Worm (Caenorhabditis elegans) whole organism, young adult: Measurements from ENCODE around the gene zyg-9.

Experiments
- D2030.7 ChIP-seq: fragments of 200-800 bp; sonication (Bioruptor generic); IDR thresholded peaks from 2 replicates; pipeline ENCODE4 v1.3.6; 2022; ENCODE audit warnings: missing genetic modification reagents, missing genetic modification characterization, missing compliant biosample characterization
- F23B12.7 ChIP-seq: sonication (generic microtip); optimal IDR thresholded peaks from 2 replicates; lab custom pipeline; 2017; ENCODE audit warnings: missing genetic modification characterization, mild to moderate bottlenecking, missing compliant biosample characterization, antibody characterized with exemption, moderate library complexity; ENCODE audit not compliant: insufficient read depth
- F49E8.2 ChIP-seq: sonication (generic microtip); optimal IDR thresholded peaks from 3 replicates; lab custom pipeline; 2017; ENCODE audit warnings: missing genetic modification characterization, mild to moderate bottlenecking, missing compliant biosample characterization, antibody characterized with exemption, moderate library complexity; ENCODE audit not compliant: insufficient read depth
- F52B5.7 ChIP-seq: sonication (generic microtip); optimal IDR thresholded peaks from 2 replicates; lab custom pipeline; 2016; ENCODE audit warnings: mild to moderate bottlenecking, missing genetic modification characterization, missing compliant biosample characterization
- F55B11.4 ChIP-seq: sonication (generic microtip); optimal IDR thresholded peaks from 2 replicates; lab custom pipeline; 2016; ENCODE audit warnings: missing compliant biosample characterization, missing genetic modification characterization, borderline replicate concordance; ENCODE audit not compliant: insufficient read depth
- F57A8.1 ChIP-seq: fragments of 200-800 bp; sonication (Bioruptor generic); optimal IDR thresholded peaks from 2 replicates; lab custom pipeline; 2018; ENCODE audit warnings: mild to moderate bottlenecking, missing genetic modification characterization, moderate library complexity, missing compliant biosample characterization
- K12H6.12 ChIP-seq: fragments of 200-800 bp; sonication (Bioruptor generic); optimal IDR thresholded peaks from 2 replicates; lab custom pipeline; 2018; ENCODE audit warnings: mild to moderate bottlenecking, missing genetic modification characterization, missing compliant biosample characterization
- T07F8.4 ChIP-seq: sonication (generic microtip); optimal IDR thresholded peaks from 2 replicates; lab custom pipeline; 2016; ENCODE audit warnings: mild to moderate bottlenecking, missing genetic modification characterization, moderate library complexity, missing compliant biosample characterization
- T26A5.8 ChIP-seq: sonication (generic microtip); optimal IDR thresholded peaks from 2 replicates; lab custom pipeline; 2016; ENCODE audit warnings: missing genetic modification characterization, missing compliant biosample characterization
- Y56A3A.18 ChIP-seq: fragments of 200-800 bp; sonication (Bioruptor generic); IDR thresholded peaks from 2 replicates; pipeline ENCODE4 v1.3.6; 2022; ENCODE audit warnings: missing genetic modification reagents, missing genetic modification characterization, missing compliant biosample characterization
- Y79H2A.3 ChIP-seq: fragments of 200-800 bp; sonication (Bioruptor generic); conservative IDR thresholded peaks from 2 replicates; pipeline ENCODE4 v1.3.6; 2022; ENCODE audit warnings: missing genetic modification reagents, missing genetic modification characterization, missing compliant biosample characterization
- Y95B8A.8 ChIP-seq: fragments of 200-800 bp; sonication (Bioruptor generic); IDR thresholded peaks from 2 replicates; pipeline ENCODE4 v1.3.6; 2022; ENCODE audit warnings: missing genetic modification reagents, missing genetic modification characterization, missing compliant biosample characterization
- ZK185.1 ChIP-seq: sonication (generic microtip); optimal IDR thresholded peaks from 2 replicates; lab custom pipeline; 2016; ENCODE audit warnings: mild to moderate bottlenecking, missing genetic modification characterization, missing compliant biosample characterization; ENCODE audit not compliant: poor library complexity, severe bottlenecking
- aptf-2 ChIP-seq: fragments of 200-800 bp; sonication (Bioruptor generic); conservative IDR thresholded peaks from 2 replicates; pipeline ENCODE4 v1.3.6; 2022; ENCODE audit warnings: missing genetic modification reagents, missing genetic modification characterization, missing compliant biosample characterization
- attf-5 ChIP-seq: fragments of 200-800 bp; sonication (Bioruptor generic); optimal IDR thresholded peaks from 2 replicates; lab custom pipeline; 2018; ENCODE audit warnings: mild to moderate bottlenecking, missing genetic modification characterization, missing compliant biosample characterization
- attf-6 ChIP-seq: fragments of 200-800 bp; sonication (Bioruptor generic); IDR thresholded peaks from 2 replicates; pipeline ENCODE4 v1.3.6; 2022; ENCODE audit warnings: missing genetic modification reagents, missing genetic modification characterization, missing compliant biosample characterization
- ceh-27 ChIP-seq: fragments of 200-800 bp; sonication (Bioruptor generic); optimal IDR thresholded peaks from 2 replicates; lab custom pipeline; 2018; ENCODE audit warnings: mild to moderate bottlenecking, missing genetic modification characterization, moderate library complexity, missing compliant biosample characterization
- efl-1 ChIP-seq: fragments of 150-350 bp; optimal IDR thresholded peaks from 2 replicates; lab custom pipeline; 2014; ENCODE audit warnings: missing biosample characterization, missing genetic modification reagents, missing genetic modification characterization
- egrh-3 ChIP-seq: fragments of 200-800 bp; sonication (Bioruptor generic); IDR thresholded peaks from 2 replicates; pipeline ENCODE4 v1.3.6; 2022; ENCODE audit warnings: missing genetic modification reagents, missing genetic modification characterization, missing compliant biosample characterization
- ekl-4 ChIP-seq: fragments of 200-800 bp; sonication (Bioruptor generic); IDR thresholded peaks from 2 replicates; pipeline ENCODE4 v1.3.6; 2022; ENCODE audit warnings: missing genetic modification reagents, missing genetic modification characterization, missing compliant biosample characterization
- ets-4 ChIP-seq: fragments of 200-800 bp; sonication (Bioruptor generic); optimal IDR thresholded peaks from 2 replicates; lab custom pipeline; 2018; ENCODE audit warnings: mild to moderate bottlenecking, missing genetic modification characterization, missing compliant biosample characterization
- fkh-3 ChIP-seq: sonication (generic microtip); optimal IDR thresholded peaks from 2 replicates; lab custom pipeline; 2016; ENCODE audit warnings: mild to moderate bottlenecking, missing genetic modification characterization, missing compliant biosample characterization
- hlh-12 ChIP-seq: sonication (generic microtip); optimal IDR thresholded peaks from 2 replicates; lab custom pipeline; 2016; ENCODE audit warnings: missing genetic modification characterization, missing compliant biosample characterization
- hmg-1.2 ChIP-seq: fragments of 200-800 bp; sonication (Bioruptor generic); IDR thresholded peaks from 2 replicates; pipeline ENCODE4 v1.3.6; 2022; ENCODE audit warnings: missing genetic modification reagents, missing genetic modification characterization, missing compliant biosample characterization
- hrde-1 ChIP-seq: sonication (generic microtip); optimal IDR thresholded peaks from 2 replicates; lab custom pipeline; 2016; ENCODE audit warnings: missing genetic modification characterization, mild to moderate bottlenecking, missing compliant biosample characterization, moderate library complexity, missing genotype, missing genetic modification reagents, borderline replicate concordance
- lsy-27 ChIP-seq: sonication (generic microtip); optimal IDR thresholded peaks from 2 replicates; lab custom pipeline; 2017; ENCODE audit warnings: missing genetic modification characterization, mild to moderate bottlenecking, missing compliant biosample characterization, antibody characterized with exemption, missing genotype, borderline replicate concordance; ENCODE audit not compliant: insufficient read depth
- madf-8 ChIP-seq: fragments of 200-800 bp; sonication (Bioruptor generic); conservative IDR thresholded peaks from 2 replicates; pipeline ENCODE4 v1.3.6; 2022; ENCODE audit warnings: missing genetic modification reagents, missing genetic modification characterization, missing compliant biosample characterization
- nhr-80 ChIP-seq: sonication (generic microtip); optimal IDR thresholded peaks from 2 replicates; lab custom pipeline; 2016; ENCODE audit warnings: missing genetic modification characterization, missing compliant biosample characterization
- pha-4 ChIP-seq: fragments of 150-350 bp; sonication (generic microtip); optimal IDR thresholded peaks from 2 replicates; lab custom pipeline; 2014; ENCODE audit warnings: missing biosample characterization, missing genetic modification reagents, missing genetic modification characterization
- rec-8 ChIP-seq, 2 experiments: sonication (generic microtip); optimal IDR thresholded peaks; 2 replicates each; lab custom pipeline; 2016; ENCODE audit warnings: mild to moderate bottlenecking in 2 of 2, missing genetic modification characterization in 2 of 2, missing genetic modification reagents in 2 of 2, missing genotype in 2 of 2, missing biosample characterization in 1 of 2, missing compliant biosample characterization in 1 of 2, moderate library complexity in 1 of 2
- repo-1 ChIP-seq: sonication (generic microtip); optimal IDR thresholded peaks from 2 replicates; lab custom pipeline; 2017; ENCODE audit warnings: mild to moderate bottlenecking, missing genetic modification characterization, missing compliant biosample characterization
- snpc-1.1 ChIP-seq: sonication (generic microtip); optimal IDR thresholded peaks from 2 replicates; lab custom pipeline; 2017; ENCODE audit warnings: missing genetic modification characterization, mild to moderate bottlenecking, missing compliant biosample characterization, antibody characterized with exemption, moderate library complexity, missing genotype, missing genetic modification reagents; ENCODE audit not compliant: insufficient read depth
- snpc-4 ChIP-seq, 5 experiments: fragments of 150-350 bp in 1 of 5; sonication (generic microtip) in 4 of 5; optimal IDR thresholded peaks; 2 replicates each; lab custom pipeline; 2014 to 2018; ENCODE audit warnings: missing genetic modification characterization in 5 of 5, missing biosample characterization in 3 of 5, antibody characterized with exemption in 2 of 5, mild to moderate bottlenecking in 2 of 5, missing compliant biosample characterization in 2 of 5, missing genotype in 2 of 5, moderate library complexity in 2 of 5, missing genetic modification reagents in 1 of 5
- sptf-2 ChIP-seq: fragments of 200-800 bp; sonication (Bioruptor generic); optimal IDR thresholded peaks from 2 replicates; lab custom pipeline; 2018; ENCODE audit warnings: mild to moderate bottlenecking, missing genetic modification characterization, missing compliant biosample characterization
- tlf-1 ChIP-seq: fragments of 200-800 bp; sonication (Bioruptor generic); optimal IDR thresholded peaks from 2 replicates; lab custom pipeline; 2018; ENCODE audit warnings: mild to moderate bottlenecking, missing genetic modification characterization, missing compliant biosample characterization
- unc-62 ChIP-seq: fragments of 150-350 bp; optimal IDR thresholded peaks from 2 replicates; lab custom pipeline; 2014; ENCODE audit warnings: missing biosample characterization, missing genetic modification reagents, missing genetic modification characterization
- xnd-1 ChIP-seq: sonication (generic microtip); optimal IDR thresholded peaks from 2 replicates; lab custom pipeline; 2016; ENCODE audit warnings: missing genotype, missing genetic modification reagents, missing genetic modification characterization, missing compliant biosample characterization
- zim-3 ChIP-seq: sonication (generic microtip); optimal IDR thresholded peaks from 2 replicates; lab custom pipeline; 2017; ENCODE audit warnings: mild to moderate bottlenecking, missing genetic modification characterization, moderate library complexity, missing compliant biosample characterization
- ztf-3 ChIP-seq: fragments of 200-800 bp; sonication (Bioruptor generic); optimal IDR thresholded peaks from 2 replicates; lab custom pipeline; 2018; ENCODE audit warnings: mild to moderate bottlenecking, missing genetic modification characterization, missing compliant biosample characterization

Gene zyg-9

DNA sequence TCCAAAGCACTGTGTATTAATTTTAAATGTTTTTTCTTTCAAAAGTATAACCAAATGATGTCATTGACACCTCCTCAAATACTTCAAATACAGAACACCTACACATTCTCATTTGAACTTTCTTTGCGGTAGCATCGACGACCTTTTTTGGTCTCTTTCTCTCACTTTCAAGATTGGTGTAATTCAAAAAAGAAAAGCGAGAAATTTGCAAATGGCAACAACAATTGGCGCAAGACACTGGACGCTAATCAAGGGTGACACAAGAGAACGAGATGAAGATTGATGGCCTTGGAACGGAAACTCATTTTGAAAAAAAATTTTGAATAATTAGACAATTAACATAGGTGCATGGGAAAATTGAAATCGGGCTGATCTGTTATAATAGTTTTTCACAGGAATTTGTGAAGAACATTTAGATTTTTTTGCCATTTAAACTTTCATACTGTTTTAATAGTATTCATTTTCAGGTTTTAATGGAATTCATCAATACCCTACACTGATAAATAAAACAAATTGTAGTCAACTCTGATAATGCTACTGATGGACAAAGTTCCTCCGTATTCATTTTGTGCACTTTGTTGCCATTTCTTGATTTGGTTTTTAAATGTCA is 40.5 kb upstream of the zyg-9 start, which contains the start of gene fdgt-2:
Gene fdgt-2 (plus strand): TSS at position 560 of the 610 bp plus-strand sequence.
- TF ChIP-seq madf-8 (GFP tag; lab: Robert Waterston, UW) (no peak), tlf-1 (GFP tag; lab: Kevin White, UChicago) (no peak), attf-6 (GFP tag; lab: Robert Waterston, UW) (no peak), ZK185.1 (tag; lab: Kevin White, UChicago) (no peak), aptf-2 (GFP tag; lab: Robert Waterston, UW) (no peak), efl-1 (no peak), nhr-80 (no peak), Y56A3A.18 (GFP tag; lab: Robert Waterston, UW) (no peak), zim-3 (tag; lab: Kevin White, UChicago) (no peak)

- TF ChIP-seq attf-5 (GFP tag; lab: Kevin White, UChicago) (no peak), Y95B8A.8 (GFP tag; lab: Robert Waterston, UW) (no peak), repo-1 (tag; lab: Kevin White, UChicago) (no peak), Y79H2A.3 (no peak), sptf-2 (GFP tag; lab: Kevin White, UChicago) (no peak), xnd-1 (tag; lab: Kevin White, UChicago) (no peak), D2030.7 (GFP tag; lab: Robert Waterston, UW) (no peak), fkh-3 (tag; lab: Kevin White, UChicago) (no peak), hmg-1.2 (GFP tag; lab: Robert Waterston, UW) (no peak), T07F8.4 (tag; lab: Kevin White, UChicago) (no peak), hlh-12 (no peak)
These were observed 38.6 kb upstream of the zyg-9 start for ce11 chrII:8419015-8419414.

DNA sequence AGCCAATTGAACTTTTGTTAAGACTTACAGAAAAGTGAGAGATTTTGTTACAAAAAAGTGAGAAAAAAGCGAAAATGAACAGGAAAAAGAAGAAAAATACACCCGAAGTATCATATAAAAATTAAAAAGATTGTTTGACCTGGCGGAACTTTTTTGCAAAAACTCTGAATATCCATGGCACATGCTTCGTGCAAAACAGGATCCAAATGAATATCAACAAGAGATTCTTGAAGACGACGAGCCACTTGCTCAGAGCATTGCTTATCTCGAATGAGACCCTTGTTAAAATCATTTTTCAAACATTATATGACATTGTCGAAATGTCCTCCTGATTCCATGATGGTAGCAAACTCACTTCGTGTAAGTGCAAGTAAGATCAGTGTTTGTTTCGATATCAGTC is 37.8 kb upstream of the zyg-9 start, which contains the start of gene F14E5.8:
Gene F14E5.8 (plus strand): TSS at position 301 of the 400 bp plus-strand sequence.
- TF ChIP-seq hrde-1 (tag; lab: Kevin White, UChicago): peak; percentile 12

ce11 chrII:8420775-8421388 is 36.7 kb upstream of the zyg-9 start:
- TF ChIP-seq rec-8 (tag; optimal IDR thresholded peaks at IDR 0.05; lab: Kevin White, UChicago) (no peak), egrh-3 (GFP tag; lab: Robert Waterston, UW) (no peak), unc-62 (no peak), ekl-4 (GFP tag; lab: Robert Waterston, UW) (no peak), ZK185.1 (tag; lab: Kevin White, UChicago) (no peak), K12H6.12 (tag; lab: Kevin White, UChicago) (no peak), T26A5.8 (tag; lab: Kevin White, UChicago) (no peak), pha-4 (tag; lab: Kevin White, UChicago) (no peak), F49E8.2 (tag; lab: Kevin White, UChicago) (peak; percentile 19)

DNA sequence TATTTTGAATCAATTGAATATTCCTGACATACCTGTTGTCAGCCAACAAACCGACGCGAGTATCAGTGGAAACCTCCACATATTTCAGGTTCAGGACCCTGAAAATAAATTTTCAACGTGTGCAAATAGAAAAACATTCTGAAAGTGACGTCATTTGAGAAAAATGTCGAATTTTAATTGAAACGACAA is 29.0 kb upstream of the zyg-9 start, which contains the start of gene F14E5.2:
Gene F14E5.2 (minus strand): TSS at position 101 of the 189 bp plus-strand sequence.
- TF ChIP-seq F23B12.7 (tag; lab: Kevin White, UChicago) (no peak), lsy-27 (no peak), snpc-4 (GFP tag; optimal IDR thresholded peaks at IDR 0.05; lab: Kevin White, UChicago) (no peak), snpc-4 (tag; optimal IDR thresholded peaks at IDR 0.05; lab: Kevin White, UChicago) (no peak), F57A8.1 (GFP tag; lab: Kevin White, UChicago) (no peak), F52B5.7 (tag; lab: Kevin White, UChicago) (no peak), ets-4 (no peak), ztf-3 (GFP tag; lab: Kevin White, UChicago) (no peak), F55B11.4 (no peak), hrde-1 (tag; lab: Kevin White, UChicago) (no peak), snpc-1.1 (tag; lab: Kevin White, UChicago) (no peak), ceh-27 (GFP tag; lab: Kevin White, UChicago) (no peak), T26A5.8 (tag; lab: Kevin White, UChicago) (no peak)
- TF ChIP-seq, all 124 proteins: peak for 0
